Worm (Caenorhabditis elegans): ENCODE results near the gene pigg-1.

The pigg-1 gene

DNA sequence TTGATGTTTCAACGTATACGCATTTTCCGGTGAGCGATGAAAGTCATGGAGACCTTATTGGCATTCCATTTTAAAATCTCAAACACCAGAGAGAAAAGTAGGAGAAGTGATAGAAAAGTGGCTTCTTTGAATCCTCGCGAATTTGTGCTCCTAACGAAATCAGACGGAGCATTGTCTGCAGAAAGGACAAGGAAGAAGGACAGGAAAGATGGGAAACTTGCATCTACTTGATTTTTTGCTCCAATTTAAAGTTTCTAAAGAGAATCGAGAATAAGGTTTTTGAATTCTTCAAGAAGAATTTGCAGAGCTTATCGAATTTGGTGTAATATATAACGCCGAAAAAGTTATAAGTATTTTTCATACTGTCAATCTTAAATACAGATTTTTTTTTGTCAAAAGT is 49.0 kb downstream of the pigg-1 start:
- TF ChIP-seq elt-2 (tag; optimal IDR thresholded peaks at IDR 0.05) (no peak), fkh-10 (GFP tag; optimal IDR thresholded peaks at IDR 0.05) (peak; percentile 47)

DNA sequence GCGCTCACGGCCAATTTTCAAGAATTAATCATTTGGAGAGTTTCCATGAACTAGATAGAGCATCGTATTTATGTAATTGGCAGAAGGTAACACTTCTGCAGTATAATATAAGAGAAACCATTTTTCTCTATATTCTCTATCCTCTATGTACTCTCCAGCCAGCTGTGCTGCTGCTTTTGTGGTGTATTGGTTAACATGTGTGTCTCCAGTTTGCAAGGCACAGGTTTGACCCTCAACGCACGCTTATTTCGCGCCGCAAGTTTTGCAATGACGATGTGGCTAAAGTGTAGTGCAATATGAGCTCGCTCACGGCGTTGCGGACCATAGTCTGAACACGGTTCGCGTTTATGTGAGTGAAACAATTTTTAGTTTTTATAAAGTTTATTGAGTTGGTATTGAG is 53.1 kb downstream of the pigg-1 start:
- no peak for TF ChIP-seq ZK546.5 (tag; optimal IDR thresholded peaks at IDR 0.05)
- TF ChIP-seq snpc-4 (tag; optimal IDR thresholded peaks at IDR 0.05), result peak; percentile 11
- peak; percentile 70 for TF ChIP-seq nhr-43 (tag; optimal IDR thresholded peaks at IDR 0.05; ENCODE audit: poor library complexity, severe bottlenecking)
- TF ChIP-seq egl-27 (tag; optimal IDR thresholded peaks at IDR 0.05), result peak; percentile 22
- peak; percentile 22 for TF ChIP-seq lsy-12 (tag; optimal IDR thresholded peaks at IDR 0.05)
- peak; percentile 36 for TF ChIP-seq elt-2 (tag; optimal IDR thresholded peaks at IDR 0.05)
- TF ChIP-seq nfya-1 (tag; optimal IDR thresholded peaks at IDR 0.05; ENCODE audit: insufficient read depth), result peak; percentile 52
- TF ChIP-seq pha-4 (tag; optimal IDR thresholded peaks at IDR 0.05), result peak; percentile 77
- TF ChIP-seq pqm-1 (tag; optimal IDR thresholded peaks at IDR 0.05), result no peak
- no peak for TF ChIP-seq unc-39 (tag; optimal IDR thresholded peaks at IDR 0.05)
- TF ChIP-seq nhr-25 (tag; optimal IDR thresholded peaks at IDR 0.05), result peak; percentile 40
- TF ChIP-seq skn-1 (tag; optimal IDR thresholded peaks at IDR 0.05), result peak; percentile 36
- peak; percentile 17 for TF ChIP-seq jun-1 (tag; optimal IDR thresholded peaks at IDR 0.05)
- peak; percentile 42 for TF ChIP-seq tbx-2 (tag; optimal IDR thresholded peaks at IDR 0.05)
- TF ChIP-seq lin-39 (tag; optimal IDR thresholded peaks at IDR 0.05), result peak; percentile 54

Data from whole organism, L3 larva.